Fruit fly (Drosophila melanogaster) whole organism, embryonic: ENCODE measurements around the gene SMC1.

Source experiments
- CG13287 ChIP-seq: fragments of 200-800 bp; sonication (Bioruptor generic); IDR thresholded peaks from 2 replicates; pipeline ENCODE4 v1.3.6; 2022; ENCODE audit warnings: missing biosample characterization, missing genetic modification characterization; ENCODE audit not compliant: partially characterized antibody
- CG14014 ChIP-seq: fragments of 200-800 bp; sonication (Bioruptor generic); IDR thresholded peaks from 2 replicates; pipeline ENCODE4 v1.3.6; 2022; ENCODE audit warnings: missing biosample characterization, missing genetic modification characterization
- CG14050 ChIP-seq: fragments of 200-800 bp; sonication (Bioruptor generic); IDR thresholded peaks from 3 replicates; pipeline ENCODE4 v1.3.6; 2022; ENCODE audit warnings: missing biosample characterization, missing genetic modification characterization
- CG15601 ChIP-seq: fragments of 200-800 bp; sonication (Bioruptor generic); optimal IDR thresholded peaks from 3 replicates; lab custom pipeline; 2019; ENCODE audit warnings: missing biosample characterization, mild to moderate bottlenecking, missing genetic modification characterization, moderate library complexity
- CG2120 ChIP-seq: fragments of 200-800 bp; sonication (Bioruptor generic); optimal IDR thresholded peaks from 3 replicates; lab custom pipeline; 2016; ENCODE audit warnings: missing biosample characterization, missing genetic modification characterization
- CG2129 ChIP-seq: fragments of 200-800 bp; sonication (Bioruptor generic); IDR thresholded peaks from 2 replicates; pipeline ENCODE4 v1.3.6; 2022; ENCODE audit warnings: missing biosample characterization, missing genetic modification characterization; ENCODE audit not compliant: partially characterized antibody
- CG2678 ChIP-seq: fragments of 200-800 bp; sonication (Bioruptor generic); optimal IDR thresholded peaks from 3 replicates; lab custom pipeline; 2019; ENCODE audit warnings: missing biosample characterization, mild to moderate bottlenecking, missing genetic modification characterization, moderate library complexity
- CG32772 ChIP-seq: fragments of 200-800 bp; sonication (Bioruptor generic); IDR thresholded peaks from 2 replicates; pipeline ENCODE4 v1.3.6; 2022; ENCODE audit warnings: missing biosample characterization, missing genetic modification characterization
- CG7786 ChIP-seq: fragments of 200-800 bp; sonication (Bioruptor generic); optimal IDR thresholded peaks from 2 replicates; lab custom pipeline; 2016; ENCODE audit warnings: missing biosample characterization, missing genetic modification characterization
- CG7987 ChIP-seq: fragments of 200-800 bp; sonication (Bioruptor generic); optimal IDR thresholded peaks from 2 replicates; lab custom pipeline; 2018; ENCODE audit warnings: missing biosample characterization, mild to moderate bottlenecking, missing genetic modification characterization, moderate library complexity
- CG8924 ChIP-seq: fragments of 200-800 bp; optimal IDR thresholded peaks from 3 replicates; lab custom pipeline; 2019; ENCODE audit warnings: missing biosample characterization, mild to moderate bottlenecking, missing genetic modification characterization, moderate library complexity
- CG9932 ChIP-seq: fragments of 200-800 bp; sonication (Bioruptor generic); IDR thresholded peaks from 2 replicates; pipeline ENCODE4 v1.3.6; 2022; ENCODE audit warnings: missing biosample characterization, missing genetic modification characterization
- CTCF ChIP-seq: fragments of 200-800 bp; sonication (Bioruptor generic); optimal IDR thresholded peaks from 2 replicates; lab custom pipeline; 2017; ENCODE audit warnings: missing biosample characterization, mild to moderate bottlenecking, missing genetic modification characterization, moderate library complexity
- D19B ChIP-seq: fragments of 200-800 bp; sonication (Bioruptor generic); optimal IDR thresholded peaks from 2 replicates; lab custom pipeline; 2017; ENCODE audit warnings: missing biosample characterization, mild to moderate bottlenecking, missing genetic modification characterization
- Dek ChIP-seq: fragments of 200-800 bp; sonication (Bioruptor generic); optimal IDR thresholded peaks from 3 replicates; lab custom pipeline; 2019; ENCODE audit warnings: missing biosample characterization, mild to moderate bottlenecking, missing genetic modification characterization, moderate library complexity
- E2f1 ChIP-seq: fragments of 200-800 bp; sonication (Bioruptor generic); IDR thresholded peaks from 2 replicates; pipeline ENCODE4 v1.3.6; 2022; ENCODE audit warnings: missing biosample characterization, missing genetic modification characterization
- Eip74EF ChIP-seq, 2 experiments: fragments of 200-800 bp in 1 of 2; fragments of >200 bp in 1 of 2; sonication (Bioruptor generic) in 1 of 2; optimal IDR thresholded peaks; 2 replicates each; lab custom pipeline; 2017 to 2019; ENCODE audit warnings: missing biosample characterization in 2 of 2, missing genetic modification characterization in 2 of 2, mild to moderate bottlenecking in 1 of 2, moderate library complexity in 1 of 2
- HLH3B ChIP-seq: fragments of 200-800 bp; sonication (Bioruptor generic); IDR thresholded peaks from 2 replicates; pipeline ENCODE4 v1.3.6; 2022; ENCODE audit warnings: missing biosample characterization, missing genetic modification characterization
- HLH54F ChIP-seq: fragments of 200-800 bp; sonication (Bioruptor generic); optimal IDR thresholded peaks from 3 replicates; lab custom pipeline; 2016; ENCODE audit warnings: missing biosample characterization, missing genetic modification characterization
- HmgZ ChIP-seq: fragments of 200-800 bp; sonication (Bioruptor generic); optimal IDR thresholded peaks from 2 replicates; lab custom pipeline; 2018; ENCODE audit warnings: missing biosample characterization, mild to moderate bottlenecking, missing genetic modification characterization
- Hsf ChIP-seq: fragments of 200-800 bp; sonication (Bioruptor generic); optimal IDR thresholded peaks from 3 replicates; lab custom pipeline; 2016; ENCODE audit warnings: missing biosample characterization, missing genetic modification characterization
- Jarid2 ChIP-seq: fragments of 200-800 bp; sonication (Bioruptor generic); optimal IDR thresholded peaks from 3 replicates; lab custom pipeline; 2017; ENCODE audit warnings: mild to moderate bottlenecking, missing biosample characterization, missing genetic modification reagents, missing genetic modification characterization
- Kr ChIP-seq: fragments of 200-800 bp; sonication (Bioruptor generic); optimal IDR thresholded peaks from 2 replicates; lab custom pipeline; 2017; ENCODE audit warnings: missing biosample characterization, mild to moderate bottlenecking, missing genetic modification characterization
- Lim3 ChIP-seq: fragments of 200-800 bp; sonication (Bioruptor generic); IDR thresholded peaks from 2 replicates; pipeline ENCODE4 v1.3.6; 2022; ENCODE audit warnings: missing biosample characterization, missing genetic modification characterization
- MESR4 ChIP-seq: fragments of 200-800 bp; sonication (Bioruptor generic); optimal IDR thresholded peaks from 2 replicates; lab custom pipeline; 2018; ENCODE audit warnings: missing biosample characterization, mild to moderate bottlenecking, missing genetic modification characterization, moderate library complexity
- Oaz ChIP-seq: fragments of 200-800 bp; sonication (Bioruptor generic); IDR thresholded peaks from 2 replicates; pipeline ENCODE4 v1.3.6; 2022; ENCODE audit warnings: missing biosample characterization, missing genetic modification characterization
- Opbp ChIP-seq: fragments of 200-800 bp; sonication (Bioruptor generic); IDR thresholded peaks from 3 replicates; pipeline ENCODE4 v1.3.6; 2022; ENCODE audit warnings: missing biosample characterization, missing genetic modification characterization; ENCODE audit not compliant: partially characterized antibody
- PHDP ChIP-seq: fragments of 200-800 bp; sonication (Bioruptor generic); optimal IDR thresholded peaks from 3 replicates; lab custom pipeline; 2018; ENCODE audit warnings: missing biosample characterization, mild to moderate bottlenecking, missing genetic modification characterization, moderate library complexity
- Pdp1 ChIP-seq, 2 experiments: fragments of 200-800 bp; sonication (Bioruptor generic); optimal IDR thresholded peaks; 3 replicates each; lab custom pipeline; 2016; ENCODE audit warnings: missing biosample characterization in 2 of 2, missing genetic modification characterization in 2 of 2, mild to moderate bottlenecking in 1 of 2, moderate library complexity in 1 of 2
- Rx ChIP-seq: fragments of 200-800 bp; sonication (Bioruptor generic); IDR thresholded peaks from 2 replicates; pipeline ENCODE4 v1.3.6; 2022; ENCODE audit warnings: missing biosample characterization, missing genetic modification characterization
- Ssrp ChIP-seq: fragments of 200-800 bp; sonication (Bioruptor generic); optimal IDR thresholded peaks from 2 replicates; lab custom pipeline; 2018; ENCODE audit warnings: missing biosample characterization, mild to moderate bottlenecking, missing genetic modification characterization, moderate library complexity
- YL-1 ChIP-seq: fragments of 200-800 bp; sonication (Bioruptor generic); optimal IDR thresholded peaks from 3 replicates; lab custom pipeline; 2017; ENCODE audit warnings: missing biosample characterization, mild to moderate bottlenecking, missing genetic modification characterization
- al ChIP-seq: fragments of 200-800 bp; sonication (Bioruptor generic); IDR thresholded peaks from 2 replicates; pipeline ENCODE4 v1.3.6; 2022; ENCODE audit warnings: missing biosample characterization, missing genetic modification characterization
- chinmo ChIP-seq: fragments of 200-800 bp; sonication (Bioruptor generic); IDR thresholded peaks from 4 replicates; pipeline ENCODE4 v1.3.6; 2022; ENCODE audit warnings: missing biosample characterization, missing genetic modification characterization; ENCODE audit not compliant: partially characterized antibody
- crol ChIP-seq: fragments of 200-800 bp; sonication (Bioruptor generic); IDR thresholded peaks from 2 replicates; pipeline ENCODE4 v1.3.6; 2022; ENCODE audit warnings: missing biosample characterization, missing genetic modification characterization
- danr ChIP-seq: fragments of 200-800 bp; sonication (Bioruptor generic); IDR thresholded peaks from 2 replicates; pipeline ENCODE4 v1.3.6; 2022; ENCODE audit warnings: missing biosample characterization, missing genetic modification characterization
- disco-r ChIP-seq: fragments of 200-800 bp; sonication (Bioruptor generic); optimal IDR thresholded peaks from 2 replicates; lab custom pipeline; 2016; ENCODE audit warnings: missing biosample characterization, missing genetic modification characterization
- gsb-n ChIP-seq: fragments of 200-800 bp; sonication (Bioruptor generic); optimal IDR thresholded peaks from 3 replicates; lab custom pipeline; 2018; ENCODE audit warnings: missing biosample characterization, mild to moderate bottlenecking, missing genetic modification characterization
- ham ChIP-seq: fragments of 200-800 bp; sonication (Bioruptor generic); IDR thresholded peaks from 2 replicates; pipeline ENCODE4 v1.3.6; 2022; ENCODE audit warnings: missing biosample characterization, missing genetic modification characterization
- jumu ChIP-seq: fragments of 200-800 bp; sonication (Bioruptor generic); optimal IDR thresholded peaks from 3 replicates; lab custom pipeline; 2016; ENCODE audit warnings: missing biosample characterization, missing genetic modification characterization
- lab ChIP-seq: fragments of 200-800 bp; sonication (Bioruptor generic); optimal IDR thresholded peaks from 3 replicates; lab custom pipeline; 2017; ENCODE audit warnings: missing biosample characterization, missing genetic modification characterization, mild to moderate bottlenecking, moderate library complexity, missing genetic modification reagents
- lilli ChIP-seq: fragments of 200-800 bp; sonication (Bioruptor generic); optimal IDR thresholded peaks from 3 replicates; lab custom pipeline; 2016; ENCODE audit warnings: missing biosample characterization, missing genetic modification characterization
- mam ChIP-seq: fragments of 200-800 bp; sonication (Bioruptor generic); optimal IDR thresholded peaks from 3 replicates; lab custom pipeline; 2016; ENCODE audit warnings: missing biosample characterization, missing genetic modification characterization
- p53 ChIP-seq: fragments of 200-800 bp; sonication (Bioruptor generic); optimal IDR thresholded peaks from 2 replicates; lab custom pipeline; 2016; ENCODE audit warnings: missing biosample characterization, missing genetic modification characterization
- peb ChIP-seq: fragments of 200-800 bp; sonication (Bioruptor generic); IDR thresholded peaks from 2 replicates; pipeline ENCODE4 v1.3.6; 2022; ENCODE audit warnings: missing biosample characterization, missing genetic modification characterization
- pho ChIP-seq: fragments of 200-800 bp; sonication (Bioruptor generic); optimal IDR thresholded peaks from 2 replicates; lab custom pipeline; 2016; ENCODE audit warnings: missing biosample characterization, missing genetic modification characterization
- seq ChIP-seq: fragments of 200-800 bp; sonication (Bioruptor generic); IDR thresholded peaks from 2 replicates; pipeline ENCODE4 v1.3.6; 2022; ENCODE audit warnings: missing biosample characterization, missing genetic modification characterization
- slbo ChIP-seq: fragments of 200-800 bp; sonication (Bioruptor generic); IDR thresholded peaks from 2 replicates; pipeline ENCODE4 v1.3.6; 2022; ENCODE audit warnings: missing biosample characterization, missing genetic modification characterization
- sug ChIP-seq: fragments of 200-800 bp; optimal IDR thresholded peaks from 2 replicates; lab custom pipeline; 2019; ENCODE audit warnings: missing biosample characterization, mild to moderate bottlenecking, missing genetic modification characterization, moderate library complexity
- trh ChIP-seq: fragments of 200-800 bp; sonication (Bioruptor generic); optimal IDR thresholded peaks from 2 replicates; lab custom pipeline; 2016; ENCODE audit warnings: missing biosample characterization, missing genetic modification characterization
- vnd ChIP-seq: fragments of 200-800 bp; sonication (Bioruptor generic); IDR thresholded peaks from 3 replicates; pipeline ENCODE4 v1.3.6; 2022; ENCODE audit warnings: missing biosample characterization, missing genetic modification characterization; ENCODE audit not compliant: partially characterized antibody

The SMC1 gene

dm6 chr3R:24100717-24101116 lies 42.6 kb downstream of the SMC1 start (continued):
- peak; percentile 15; the same call in 1 of the 2 replicates for TF ChIP-seq al (GFP tag; lab: Robert Waterston, UW)
- no peak for TF ChIP-seq peb (GFP tag; lab: Robert Waterston, UW)
- TF ChIP-seq Jarid2 (GFP tag; lab: Kevin White, UChicago), result no peak
- peak; percentile 37 for TF ChIP-seq PHDP
- TF ChIP-seq CTCF (GFP tag; lab: Kevin White, UChicago), result no peak
- no peak for TF ChIP-seq CG14050 (GFP tag; lab: Robert Waterston, UW)
- TF ChIP-seq CG13287 (GFP tag; lab: Robert Waterston, UW), result no peak
- no peak for TF ChIP-seq Rx (GFP tag; lab: Robert Waterston, UW)
- TF ChIP-seq danr, result no peak
- peak; percentile 56 for TF ChIP-seq CG2120 (GFP tag; lab: Kevin White, UChicago)
- TF ChIP-seq CG7786 (GFP tag; lab: Kevin White, UChicago), result peak; percentile 12
- no peak for TF ChIP-seq trh (GFP tag; lab: Kevin White, UChicago)
- TF ChIP-seq chinmo (GFP tag; lab: Robert Waterston, UW), result no peak
- no peak for TF ChIP-seq jumu (GFP tag; lab: Kevin White, UChicago)
- 0 out of 2 replicates have a peak, but pooled peaks have one; percentile 18 for TF ChIP-seq CG32772 (GFP tag; lab: Robert Waterston, UW)
- TF ChIP-seq HLH3B (GFP tag; lab: Robert Waterston, UW), result no peak
- TF ChIP-seq Pdp1 (GFP tag; optimal IDR thresholded peaks at IDR 0.05; lab: Kevin White, UChicago), result peak in 1 of 2 experiments; percentile 8
- peak; percentile 49 for TF ChIP-seq lilli
- TF ChIP-seq YL-1 (GFP tag; lab: Kevin White, UChicago), result no peak
- no peak for TF ChIP-seq Kr (GFP tag; lab: Kevin White, UChicago)
- peak; percentile 28 for TF ChIP-seq CG2678 (tag; lab: Kevin White, UChicago)
- TF ChIP-seq CG7987, result no peak
- peak; percentile 25 for TF ChIP-seq pho (GFP tag; lab: Kevin White, UChicago)
- no peak for TF ChIP-seq CG2129 (GFP tag; lab: Robert Waterston, UW)
- peak; percentile 42 for TF ChIP-seq lab (GFP tag; lab: Kevin White, UChicago)
- 0 out of 2 replicates have a peak, but pooled peaks have one; percentile 12 for TF ChIP-seq crol (GFP tag; lab: Robert Waterston, UW)
- no peak for TF ChIP-seq CG8924 (tag; lab: Kevin White, UChicago)
- TF ChIP-seq Oaz (GFP tag; lab: Robert Waterston, UW), result no peak
- peak; percentile 2 for TF ChIP-seq Hsf (GFP tag; lab: Kevin White, UChicago)
- TF ChIP-seq HLH54F (GFP tag; lab: Kevin White, UChicago), result peak; percentile 6
- no peak for TF ChIP-seq ham
- no peak for TF ChIP-seq HmgZ (tag; lab: Kevin White, UChicago)
- TF ChIP-seq CG14014 (GFP tag; lab: Robert Waterston, UW), result 0 out of 2 replicates have a peak, but pooled peaks have one; percentile 12
- TF ChIP-seq Eip74EF (GFP tag; optimal IDR thresholded peaks at IDR 0.05; lab: Kevin White, UChicago), result no peak
- no peak for TF ChIP-seq disco-r (GFP tag; lab: Kevin White, UChicago)
- peak; percentile 71 for TF ChIP-seq slbo
- TF ChIP-seq D19B (GFP tag; lab: Kevin White, UChicago), result peak; percentile 94
- TF ChIP-seq E2f1 (GFP tag; lab: Robert Waterston, UW), result 0 out of 2 replicates have a peak, but pooled peaks have one; percentile 16
- no peak for TF ChIP-seq vnd (GFP tag; lab: Robert Waterston, UW)
- TF ChIP-seq Lim3 (GFP tag; lab: Robert Waterston, UW), result no peak
- no peak for TF ChIP-seq gsb-n (tag; lab: Kevin White, UChicago)
- no peak for TF ChIP-seq MESR4 (GFP tag; lab: Kevin White, UChicago)
- TF ChIP-seq p53 (GFP tag; lab: Kevin White, UChicago), result no peak
- peak; percentile 8 for TF ChIP-seq Dek (tag; lab: Kevin White, UChicago)
- peak; percentile 47 for TF ChIP-seq mam (GFP tag; lab: Kevin White, UChicago)
- peak; percentile 24 for TF ChIP-seq sug (tag; lab: Kevin White, UChicago)
- no peak for TF ChIP-seq Ssrp (tag; lab: Kevin White, UChicago)
- TF ChIP-seq Opbp (GFP tag; lab: Robert Waterston, UW), result no peak
- TF ChIP-seq CG9932 (GFP tag; lab: Robert Waterston, UW), result peak; percentile 71
- no peak for TF ChIP-seq CG15601 (tag; lab: Kevin White, UChicago)
- TF ChIP-seq seq (GFP tag; lab: Robert Waterston, UW), result no peak
